Fruit fly (Drosophila melanogaster): Measurements from ENCODE around the gene CG6418.

The CG6418 gene

dm6 chr3L:10866633-10867379, 12.0 kb downstream of the CG6418 start (continued):
- TF ChIP-seq bcd (GFP tag; optimal IDR thresholded peaks at IDR 0.05), result peak; percentile 26
- TF ChIP-seq CG15073 (GFP tag; optimal IDR thresholded peaks at IDR 0.05), result no peak
- peak; percentile 37 for TF ChIP-seq disco-r (GFP tag; optimal IDR thresholded peaks at IDR 0.05)
- TF ChIP-seq row (GFP tag; IDR thresholded peaks at IDR 0.05), result peak; percentile 56
- TF ChIP-seq grn (GFP tag; optimal IDR thresholded peaks at IDR 0.05), result peak; percentile 59
- peak; percentile 55; the same call in 1 of the 2 replicates for TF ChIP-seq CG14014 (GFP tag; IDR thresholded peaks at IDR 0.05)
- no peak for TF ChIP-seq nom (GFP tag; optimal IDR thresholded peaks at IDR 0.05)
- peak; percentile 17 for TF ChIP-seq mirr (GFP tag; optimal IDR thresholded peaks at IDR 0.05)
- no peak for TF ChIP-seq Ssrp (tag; optimal IDR thresholded peaks at IDR 0.05)
- TF ChIP-seq Hr39 (optimal IDR thresholded peaks at IDR 0.05), result no peak
- TF ChIP-seq CG6683 (GFP tag; optimal IDR thresholded peaks at IDR 0.05), result peak; percentile 14
- TF ChIP-seq Antp (GFP tag; optimal IDR thresholded peaks at IDR 0.05), result peak; percentile 24
- TF ChIP-seq ranshi (GFP tag; IDR thresholded peaks at IDR 0.05), result 0 out of 2 replicates have a peak, but pooled peaks have one; percentile 34
- TF ChIP-seq al (GFP tag; IDR thresholded peaks at IDR 0.05), result peak; percentile 57; the same call in 1 of the 2 replicates
- TF ChIP-seq tna (GFP tag; IDR thresholded peaks at IDR 0.05; ENCODE audit: partially characterized antibody), result no peak
- no peak for TF ChIP-seq CG9876 (GFP tag; optimal IDR thresholded peaks at IDR 0.05)
- TF ChIP-seq sc (optimal IDR thresholded peaks at IDR 0.05), result no peak
- TF ChIP-seq sc (GFP tag; optimal IDR thresholded peaks at IDR 0.05), result no peak
- TF ChIP-seq Meics (GFP tag; optimal IDR thresholded peaks at IDR 0.05), result peak; percentile 71
- peak; percentile 41 for TF ChIP-seq Myb (GFP tag; optimal IDR thresholded peaks at IDR 0.05)
- TF ChIP-seq CG31365 (tag; optimal IDR thresholded peaks at IDR 0.05), result no peak
- TF ChIP-seq btn (GFP tag; optimal IDR thresholded peaks at IDR 0.05), result no peak
- no peak for TF ChIP-seq otp (GFP tag; IDR thresholded peaks at IDR 0.05)
- peak; percentile 16 for TF ChIP-seq D19B (GFP tag; optimal IDR thresholded peaks at IDR 0.05)
- peak; percentile 38; the same call in 1 of the 3 replicates for TF ChIP-seq Mrtf (GFP tag; IDR thresholded peaks at IDR 0.05)
- TF ChIP-seq CG10366 (GFP tag; IDR thresholded peaks at IDR 0.05), result peak; percentile 16; the same call in 1 of the 2 replicates
- TF ChIP-seq dpn (GFP tag; optimal IDR thresholded peaks at IDR 0.05), result peak; percentile 27 to 35
- TF ChIP-seq Abd-B (GFP tag; optimal IDR thresholded peaks at IDR 0.05), result no peak
- no peak for TF ChIP-seq scrt (GFP tag; optimal IDR thresholded peaks at IDR 0.05)
- peak; percentile 3 for TF ChIP-seq CG13424 (tag; optimal IDR thresholded peaks at IDR 0.05)
- no peak for TF ChIP-seq fru (optimal IDR thresholded peaks at IDR 0.05)
- TF ChIP-seq en (GFP tag; optimal IDR thresholded peaks at IDR 0.05), result peak; percentile 34
- TF ChIP-seq gro (GFP tag; optimal IDR thresholded peaks at IDR 0.05), result peak; percentile 74
- peak; percentile 58 for TF ChIP-seq lab (GFP tag; optimal IDR thresholded peaks at IDR 0.05)
- peak; percentile 53 for TF ChIP-seq CG9817 (tag; optimal IDR thresholded peaks at IDR 0.05)
- TF ChIP-seq CG10274 (GFP tag; optimal IDR thresholded peaks at IDR 0.05), result peak; percentile 32
- peak; percentile 18 for TF ChIP-seq jumu (GFP tag; optimal IDR thresholded peaks at IDR 0.05)
- peak; percentile 44; the same call in 1 of the 2 replicates for TF ChIP-seq rib (GFP tag; IDR thresholded peaks at IDR 0.05)
- peak; percentile 50 for TF ChIP-seq Fer3 (tag; optimal IDR thresholded peaks at IDR 0.05)
- TF ChIP-seq lbe (GFP tag; optimal IDR thresholded peaks at IDR 0.05), result no peak
- peak; percentile 20; the same call in 1 of the 2 replicates for TF ChIP-seq CG17328 (GFP tag; IDR thresholded peaks at IDR 0.05)
- peak; percentile 2 for TF ChIP-seq CG6813 (GFP tag; optimal IDR thresholded peaks at IDR 0.05)
- TF ChIP-seq usp (GFP tag; optimal IDR thresholded peaks at IDR 0.05), result no peak
- TF ChIP-seq CG14441 (GFP tag; IDR thresholded peaks at IDR 0.05), result peak; percentile 49
- peak; percentile 56 for TF ChIP-seq CG12155 (GFP tag; optimal IDR thresholded peaks at IDR 0.05)
- TF ChIP-seq CG8944 (GFP tag; optimal IDR thresholded peaks at IDR 0.05), result no peak
- TF ChIP-seq z (GFP tag; IDR thresholded peaks at IDR 0.05), result 0 out of 3 replicates have a peak, but pooled peaks have one; percentile 26
- peak; percentile 34 for TF ChIP-seq vfl (GFP tag; optimal IDR thresholded peaks at IDR 0.05)
- TF ChIP-seq CG15514 (GFP tag; optimal IDR thresholded peaks at IDR 0.05), result peak; percentile 57
- no peak for TF ChIP-seq h (optimal IDR thresholded peaks at IDR 0.05)
- no peak for TF ChIP-seq bbx (GFP tag; IDR thresholded peaks at IDR 0.05; ENCODE audit: partially characterized antibody)
